Fruit fly (Drosophila melanogaster): Measurements from ENCODE around the gene Snap24.
A peak's percentile ranks its signal among the peaks of the same experiment; 100 is the strongest.

The Snap24 gene

dm6 chr3R:9777941-9778360, 15.0 kb upstream of the Snap24 start, which contains the start of gene RpS29 (continued):
- TF ChIP-seq CG2712 (tag; optimal IDR thresholded peaks at IDR 0.05) (peak; percentile 73), tin (GFP tag; optimal IDR thresholded peaks at IDR 0.05) (peak; percentile 74), Usf (GFP tag; optimal IDR thresholded peaks at IDR 0.05) (peak; percentile 58), sim (GFP tag; IDR thresholded peaks at IDR 0.05) (no peak), Dref (GFP tag; IDR thresholded peaks at IDR 0.05) (peak; percentile 98), CG17328 (GFP tag; IDR thresholded peaks at IDR 0.05) (peak; percentile 74), dimm (GFP tag; IDR thresholded peaks at IDR 0.05) (no peak), wek (GFP tag; optimal IDR thresholded peaks at IDR 0.05) (peak; percentile 68), dan (GFP tag; IDR thresholded peaks at IDR 0.05) (no peak), H2.0 (GFP tag; IDR thresholded peaks at IDR 0.05) (peak; percentile 74), CkIIα-i1 (GFP tag; IDR thresholded peaks at IDR 0.05) (0 out of 2 replicates have a peak, but pooled peaks have one; percentile 33), disco-r (GFP tag; optimal IDR thresholded peaks at IDR 0.05) (peak; percentile 68), crc (GFP tag; optimal IDR thresholded peaks at IDR 0.05) (peak; percentile 69), Oaz (GFP tag; IDR thresholded peaks at IDR 0.05) (peak; percentile 31; the same call in 1 of the 2 replicates), CG12299 (tag; optimal IDR thresholded peaks at IDR 0.05) (peak; percentile 66), Vsx1 (GFP tag; optimal IDR thresholded peaks at IDR 0.05) (peak; percentile 72), ato (GFP tag; IDR thresholded peaks at IDR 0.05; ENCODE audit: partially characterized antibody) (peak; percentile 88), luna (GFP tag; optimal IDR thresholded peaks at IDR 0.05) (peak; percentile 88), Ssrp (tag; optimal IDR thresholded peaks at IDR 0.05) (peak; percentile 16), CG8281 (tag; optimal IDR thresholded peaks at IDR 0.05) (peak; percentile 8), CG17385 (GFP tag; optimal IDR thresholded peaks at IDR 0.05) (peak; percentile 54), CG2120 (GFP tag; optimal IDR thresholded peaks at IDR 0.05) (peak; percentile 90), CG17612 (GFP tag; IDR thresholded peaks at IDR 0.05) (peak; percentile 31; the same call in 1 of the 2 replicates), Camta (GFP tag; optimal IDR thresholded peaks at IDR 0.05) (peak; percentile 72), CG10366 (GFP tag; IDR thresholded peaks at IDR 0.05) (peak; percentile 86), prd (optimal IDR thresholded peaks at IDR 0.05) (no peak), prd (GFP tag; IDR thresholded peaks at IDR 0.05) (peak; percentile 76), ttk (GFP tag; IDR thresholded peaks at IDR 0.05) (peak; percentile 79), CG15514 (GFP tag; optimal IDR thresholded peaks at IDR 0.05) (peak; percentile 95), unpg (GFP tag; optimal IDR thresholded peaks at IDR 0.05) (peak; percentile 66), Ets97D (GFP tag; optimal IDR thresholded peaks at IDR 0.05) (peak; percentile 98), CG31224 (GFP tag; IDR thresholded peaks at IDR 0.05) (no peak), MBD-R2 (GFP tag; IDR thresholded peaks at IDR 0.05) (peak; percentile 78), CG10654 (GFP tag; optimal IDR thresholded peaks at IDR 0.05) (peak; percentile 82), CG8765 (GFP tag; IDR thresholded peaks at IDR 0.05) (no peak), sna (GFP tag; IDR thresholded peaks at IDR 0.05; ENCODE audit: partially characterized antibody) (peak; percentile 90), CG18476 (GFP tag; optimal IDR thresholded peaks at IDR 0.05) (peak; percentile 18), D19A (tag; optimal IDR thresholded peaks at IDR 0.05) (peak; percentile 34), lab (GFP tag; optimal IDR thresholded peaks at IDR 0.05) (peak; percentile 93), Asciz (GFP tag; optimal IDR thresholded peaks at IDR 0.05) (peak; percentile 71), ase (GFP tag; IDR thresholded peaks at IDR 0.05) (peak; percentile 65; the same call in 2 of the 3 replicates), CG8478 (optimal IDR thresholded peaks at IDR 0.05) (no peak), lbe (GFP tag; optimal IDR thresholded peaks at IDR 0.05) (peak; percentile 58), grau (tag; optimal IDR thresholded peaks at IDR 0.05) (peak; percentile 76), trem (tag; optimal IDR thresholded peaks at IDR 0.05) (peak; percentile 92), H15 (GFP tag; IDR thresholded peaks at IDR 0.05) (peak; percentile 68; the same call in 1 of the 3 replicates), ewg (GFP tag; optimal IDR thresholded peaks at IDR 0.05) (peak; percentile 57), Dip3 (GFP tag; optimal IDR thresholded peaks at IDR 0.05) (peak; percentile 72), crol (GFP tag; IDR thresholded peaks at IDR 0.05) (no peak), Jarid2 (GFP tag; optimal IDR thresholded peaks at IDR 0.05) (peak; percentile 63), Bteb2 (GFP tag; optimal IDR thresholded peaks at IDR 0.05) (peak; percentile 76), Hr3 (GFP tag; optimal IDR thresholded peaks at IDR 0.05) (peak; percentile 50)

Data from whole organism, embryonic.